Worm (Caenorhabditis elegans) whole organism, L4 larva: ENCODE results near the gene srw-122.

ENCODE experiments used
- F26F4.8 ChIP-seq: fragments of 200-800 bp; sonication (Bioruptor generic); conservative IDR thresholded peaks from 2 replicates; pipeline ENCODE4 v1.3.6; 2022; ENCODE audit warnings: missing genetic modification characterization, missing compliant biosample characterization
- Y5F2A.4 ChIP-seq: fragments of 200-800 bp; sonication (Bioruptor generic); optimal IDR thresholded peaks from 2 replicates; lab custom pipeline; 2018; ENCODE audit warnings: mild to moderate bottlenecking, missing genetic modification characterization, missing compliant biosample characterization
- aly-2 ChIP-seq: sonication (generic microtip); optimal IDR thresholded peaks from 2 replicates; lab custom pipeline; 2018; ENCODE audit warnings: missing biosample characterization, missing genetic modification characterization
- ces-1 ChIP-seq: fragments of 150-350 bp; sonication (generic microtip); optimal IDR thresholded peaks from 4 replicates; lab custom pipeline; 2014; ENCODE audit warnings: missing biosample characterization, missing genetic modification reagents, missing genetic modification characterization
- fkh-10 ChIP-seq: fragments of 150-350 bp; optimal IDR thresholded peaks from 2 replicates; lab custom pipeline; 2014; ENCODE audit warnings: missing biosample characterization, missing genetic modification reagents, missing genetic modification characterization
- fos-1 ChIP-seq: fragments of 150-350 bp; optimal IDR thresholded peaks from 2 replicates; lab custom pipeline; 2014; ENCODE audit warnings: missing biosample characterization, missing genetic modification characterization
- lin-13 ChIP-seq: fragments of 150-350 bp; optimal IDR thresholded peaks from 2 replicates; lab custom pipeline; 2014; ENCODE audit warnings: missing biosample characterization, missing genetic modification reagents, missing genetic modification characterization
- nhr-10 ChIP-seq: fragments of 150-350 bp; optimal IDR thresholded peaks from 2 replicates; lab custom pipeline; 2014; ENCODE audit warnings: missing biosample characterization, missing genetic modification characterization
- nhr-48 ChIP-seq: sonication (generic microtip); optimal IDR thresholded peaks from 2 replicates; lab custom pipeline; 2016; ENCODE audit warnings: mild to moderate bottlenecking, missing genetic modification characterization, missing compliant biosample characterization
- pha-4 ChIP-seq, 2 experiments: fragments of 150-350 bp in 1 of 2; fragments of 200-800 bp in 1 of 2; sonication (Bioruptor generic) in 1 of 2; IDR thresholded peaks in 1 of 2; optimal IDR thresholded peaks in 1 of 2; 2 replicates each; pipeline versions ENCODE4 v1.3.6 to Lab custom; 2014 to 2022; ENCODE audit warnings: missing genetic modification characterization in 2 of 2, missing genetic modification reagents in 2 of 2, missing biosample characterization in 1 of 2, missing compliant biosample characterization in 1 of 2
- rbr-2 ChIP-seq: sonication (generic microtip); optimal IDR thresholded peaks from 2 replicates; lab custom pipeline; 2016; ENCODE audit warnings: missing genotype, missing genetic modification characterization, missing compliant biosample characterization
- snpc-4 ChIP-seq: fragments of 150-350 bp; optimal IDR thresholded peaks from 2 replicates; lab custom pipeline; 2014; ENCODE audit warnings: missing biosample characterization, missing genetic modification characterization
- unc-39 ChIP-seq: sonication (generic microtip); optimal IDR thresholded peaks from 2 replicates; lab custom pipeline; 2017; ENCODE audit warnings: missing biosample characterization, missing genetic modification characterization
- ztf-11 ChIP-seq: fragments of 150-350 bp; optimal IDR thresholded peaks from 2 replicates; lab custom pipeline; 2014; ENCODE audit warnings: missing biosample characterization, missing genetic modification characterization

- no peak for TF ChIP-seq aly-2 (tag; lab: Kevin White, UChicago)
- no peak for TF ChIP-seq Y5F2A.4 (GFP tag; lab: Kevin White, UChicago)
- no peak for TF ChIP-seq pha-4 (GFP tag; IDR thresholded peaks at IDR 0.05; lab: Robert Waterston, UW)
- no peak for TF ChIP-seq pha-4 (tag; optimal IDR thresholded peaks at IDR 0.05; lab: Kevin White, UChicago)
- TF ChIP-seq nhr-10 (tag; lab: Kevin White, UChicago) = no peak
- TF ChIP-seq ztf-11 (tag; lab: Kevin White, UChicago) = no peak
- no peak for TF ChIP-seq lin-13 (GFP tag; lab: Kevin White, UChicago)
- no peak for TF ChIP-seq fkh-10 (GFP tag; lab: Kevin White, UChicago)
- TF ChIP-seq F26F4.8 (GFP tag; lab: Robert Waterston, UW) = no peak
- TF ChIP-seq nhr-48 (tag; lab: Kevin White, UChicago) = no peak
- TF ChIP-seq ces-1 (GFP tag; lab: Kevin White, UChicago) = no peak
- no peak for TF ChIP-seq snpc-4 (tag; lab: Kevin White, UChicago)
- TF ChIP-seq unc-39 = no peak
- no peak for TF ChIP-seq fos-1
- no peak for TF ChIP-seq rbr-2
These were observed 6.2 kb upstream of the srw-122 start, which contains the start of gene srw-142 for ce11 chrV:2958202-2958601.
